Fruit fly (Drosophila melanogaster) whole organism, wandering third instar larva: ENCODE results near the gene Atxn7.
A peak's percentile ranks its signal among the peaks of the same experiment; 100 is the strongest.

Source experiments
- Abd-B ChIP-seq: fragments of >200 bp; optimal IDR thresholded peaks from 2 replicates; lab custom pipeline; 2017; ENCODE audit warnings: missing biosample characterization, missing genetic modification characterization
- CG32264 ChIP-seq: fragments of 200-800 bp; sonication (Bioruptor generic); optimal IDR thresholded peaks from 2 replicates; lab custom pipeline; 2016; ENCODE audit warnings: missing biosample characterization, missing genetic modification characterization
- CG9705 ChIP-seq: fragments of 200-800 bp; sonication (Bioruptor generic); optimal IDR thresholded peaks from 2 replicates; lab custom pipeline; 2018; ENCODE audit warnings: missing biosample characterization, mild to moderate bottlenecking, missing genetic modification characterization
- CrebA ChIP-seq: fragments of 200-800 bp; sonication (Bioruptor generic); optimal IDR thresholded peaks from 2 replicates; lab custom pipeline; 2016; ENCODE audit warnings: missing biosample characterization, mild to moderate bottlenecking, missing genetic modification characterization, borderline replicate concordance
- Dfd ChIP-seq: fragments of >200 bp; optimal IDR thresholded peaks from 2 replicates; lab custom pipeline; 2017; ENCODE audit warnings: missing biosample characterization, missing genetic modification characterization
- Dif ChIP-seq: fragments of 200-275, 200-300 bp; sonication (Bioruptor generic); optimal IDR thresholded peaks from 2 replicates; lab custom pipeline; 2018; ENCODE audit warnings: missing biosample characterization, missing genetic modification characterization; ENCODE audit not compliant: partially characterized antibody
- GATAd ChIP-seq: sonication (Bioruptor generic); optimal IDR thresholded peaks from 2 replicates; lab custom pipeline; 2016; ENCODE audit warnings: missing biosample characterization, missing genetic modification characterization
- HLH106 ChIP-seq: fragments of 200-800 bp; optimal IDR thresholded peaks from 3 replicates; lab custom pipeline; 2019; ENCODE audit warnings: missing biosample characterization, mild to moderate bottlenecking, missing genetic modification characterization, moderate library complexity
- Hnf4 ChIP-seq: fragments of 200-800 bp; sonication (Bioruptor generic); optimal IDR thresholded peaks from 2 replicates; lab custom pipeline; 2016; ENCODE audit warnings: missing biosample characterization, mild to moderate bottlenecking, missing genetic modification characterization
- Hr78 ChIP-seq: fragments of >200 bp; optimal IDR thresholded peaks from 2 replicates; lab custom pipeline; 2017; ENCODE audit warnings: missing biosample characterization, missing genetic modification characterization
- Hr83 ChIP-seq: fragments of 200-300 bp; sonication (Bioruptor generic); optimal IDR thresholded peaks from 2 replicates; lab custom pipeline; 2016; ENCODE audit warnings: missing biosample characterization, mild to moderate bottlenecking, missing genetic modification characterization, moderate library complexity; ENCODE audit not compliant: poor library complexity, severe bottlenecking
- Jra ChIP-seq: sonication (Bioruptor generic); optimal IDR thresholded peaks from 2 replicates; lab custom pipeline; 2016; ENCODE audit warnings: missing biosample characterization, missing genetic modification characterization
- Mio ChIP-seq: sonication (Bioruptor generic); optimal IDR thresholded peaks from 2 replicates; lab custom pipeline; 2016; ENCODE audit warnings: missing biosample characterization, missing genetic modification characterization
- Myc ChIP-seq: fragments of >200 bp; optimal IDR thresholded peaks from 2 replicates; lab custom pipeline; 2017
- N ChIP-seq: fragments of >200 bp; optimal IDR thresholded peaks from 2 replicates; lab custom pipeline; 2018; ENCODE audit warnings: missing biosample characterization, missing external identifiers, missing genetic modification characterization
- OdsH ChIP-seq: fragments of 200-800 bp; sonication (Bioruptor generic); optimal IDR thresholded peaks from 2 replicates; lab custom pipeline; 2016; ENCODE audit warnings: missing biosample characterization, mild to moderate bottlenecking, missing genetic modification characterization
- Rel ChIP-seq, 2 experiments: fragments of 200-800 bp; sonication (Bioruptor generic) in 1 of 2; optimal IDR thresholded peaks; 2 replicates in 1 of 2; 3 replicates in 1 of 2; lab custom pipeline; 2016 to 2019; ENCODE audit warnings: mild to moderate bottlenecking in 2 of 2, missing biosample characterization in 2 of 2, missing genetic modification characterization in 2 of 2, moderate library complexity in 1 of 2
- Sp1 ChIP-seq: fragments of 200-800 bp; sonication (Bioruptor generic); optimal IDR thresholded peaks from 3 replicates; lab custom pipeline; 2019; ENCODE audit warnings: missing biosample characterization, mild to moderate bottlenecking, missing genetic modification characterization, moderate library complexity
- Vsx2 ChIP-seq: fragments of 200-300, 225-300 bp; sonication (Bioruptor generic); optimal IDR thresholded peaks from 2 replicates; lab custom pipeline; 2018; ENCODE audit warnings: missing biosample characterization, missing genetic modification characterization; ENCODE audit not compliant: partially characterized antibody
- br ChIP-seq: fragments of 200-800 bp; sonication (Bioruptor generic); optimal IDR thresholded peaks from 2 replicates; lab custom pipeline; 2016; ENCODE audit warnings: missing biosample characterization, missing genetic modification characterization
- brk ChIP-seq: fragments of 200-800 bp; sonication (Bioruptor generic); optimal IDR thresholded peaks from 2 replicates; lab custom pipeline; 2016; ENCODE audit warnings: missing biosample characterization, mild to moderate bottlenecking, missing genetic modification characterization
- dl ChIP-seq, 2 experiments: fragments of 175-275, 200-275 bp in 1 of 2; fragments of 200-275 bp in 1 of 2; sonication (Bioruptor generic); optimal IDR thresholded peaks; lab custom pipeline; 2018; ENCODE audit warnings: mild to moderate bottlenecking in 2 of 2, missing biosample characterization in 2 of 2, missing genetic modification characterization in 2 of 2, moderate library complexity in 2 of 2; ENCODE audit not compliant: partially characterized antibody in 2 of 2, insufficient read depth in 1 of 2
- dmrt93B ChIP-seq: fragments of 200-800 bp; sonication (Bioruptor generic); optimal IDR thresholded peaks from 2 replicates; lab custom pipeline; 2018; ENCODE audit warnings: missing biosample characterization, mild to moderate bottlenecking, missing genetic modification characterization
- dsf ChIP-seq: sonication (Bioruptor generic); optimal IDR thresholded peaks from 2 replicates; lab custom pipeline; 2016; ENCODE audit warnings: missing biosample characterization, missing genetic modification characterization, borderline replicate concordance
- ey ChIP-seq: fragments of 200-800 bp; sonication (Bioruptor generic); optimal IDR thresholded peaks from 2 replicates; lab custom pipeline; 2016; ENCODE audit warnings: missing biosample characterization, missing genetic modification characterization
- foxo ChIP-seq, 2 experiments: fragments of 200-800 bp; sonication (Bioruptor generic); optimal IDR thresholded peaks; 2 replicates in 1 of 2; 3 replicates in 1 of 2; lab custom pipeline; 2016 to 2017; ENCODE audit warnings: missing biosample characterization in 2 of 2, missing genetic modification characterization in 2 of 2
- fru ChIP-seq: fragments of 200-800 bp; sonication (Bioruptor generic); optimal IDR thresholded peaks from 3 replicates; lab custom pipeline; 2016; ENCODE audit warnings: missing biosample characterization, mild to moderate bottlenecking, missing genetic modification characterization
- h ChIP-seq: fragments of 200-800 bp; sonication (Bioruptor generic); optimal IDR thresholded peaks from 3 replicates; lab custom pipeline; 2016; ENCODE audit warnings: missing biosample characterization, mild to moderate bottlenecking, missing genetic modification characterization
- jim ChIP-seq: fragments of 175-275, 200-325 bp; sonication (Bioruptor generic); optimal IDR thresholded peaks from 2 replicates; lab custom pipeline; 2016; ENCODE audit warnings: missing biosample characterization, mild to moderate bottlenecking, missing genetic modification characterization
- lola ChIP-seq: fragments of >200 bp; optimal IDR thresholded peaks from 2 replicates; lab custom pipeline; 2017; ENCODE audit warnings: missing biosample characterization, missing genetic modification characterization
- pan ChIP-seq: fragments of >200 bp; optimal IDR thresholded peaks from 2 replicates; lab custom pipeline; 2017
- psq ChIP-seq: fragments of 200-800 bp; sonication (Bioruptor generic); optimal IDR thresholded peaks from 3 replicates; lab custom pipeline; 2017; ENCODE audit warnings: missing biosample characterization, mild to moderate bottlenecking, missing genetic modification characterization, moderate library complexity
- rgr ChIP-seq: fragments of 200-800 bp; sonication (Bioruptor generic); optimal IDR thresholded peaks from 3 replicates; lab custom pipeline; 2016; ENCODE audit warnings: missing biosample characterization, mild to moderate bottlenecking, missing genetic modification characterization
- sage ChIP-seq: fragments of 200-800 bp; sonication (Bioruptor generic); optimal IDR thresholded peaks from 2 replicates; lab custom pipeline; 2016; ENCODE audit warnings: missing biosample characterization, mild to moderate bottlenecking, missing genetic modification characterization
- sv ChIP-seq: fragments of 200-800 bp; sonication (Bioruptor generic); optimal IDR thresholded peaks from 3 replicates; lab custom pipeline; 2016; ENCODE audit warnings: missing biosample characterization, missing genetic modification characterization
- tai ChIP-seq: sonication (Bioruptor generic); optimal IDR thresholded peaks from 2 replicates; lab custom pipeline; 2016; ENCODE audit warnings: missing biosample characterization, missing genetic modification characterization
- usp ChIP-seq: fragments of >200 bp; optimal IDR thresholded peaks from 2 replicates; lab custom pipeline; 2017; ENCODE audit warnings: missing biosample characterization, missing genetic modification characterization
- woc ChIP-seq: sonication (Bioruptor generic); optimal IDR thresholded peaks from 2 replicates; lab custom pipeline; 2016; ENCODE audit warnings: missing biosample characterization, mild to moderate bottlenecking, missing genetic modification characterization

The Atxn7 gene

dm6 chr2L:2375655-2376417 is at the start of gene Atxn7:
Atxn7 (plus strand) TSS chr2L:2375841.
- TF ChIP-seq foxo (GFP tag; optimal IDR thresholded peaks at IDR 0.05; lab: Kevin White, UChicago) (peak; percentile 37 to 42), Hnf4 (GFP tag; lab: Kevin White, UChicago) (peak; percentile 65), HLH106 (tag; lab: Kevin White, UChicago) (peak; percentile 44), Myc (lab: Kevin White, UChicago) (peak; percentile 32), N (GFP tag; lab: Kevin White, UChicago) (peak; percentile 89), usp (GFP tag; lab: Kevin White, UChicago) (no peak), dmrt93B (GFP tag; lab: Kevin White, UChicago) (peak; percentile 75), brk (no peak), Dfd (GFP tag; lab: Kevin White, UChicago) (no peak), Jra (GFP tag; lab: Kevin White, UChicago) (peak; percentile 63), CG9705 (GFP tag; lab: Kevin White, UChicago) (peak; percentile 82), dl (GFP tag; optimal IDR thresholded peaks at IDR 0.05; lab: Kevin White, UChicago; ENCODE audit: insufficient read depth in 1 of 2, partially characterized antibody in 2 of 2) (no peak), CG32264 (GFP tag; lab: Kevin White, UChicago) (peak; percentile 42), Abd-B (GFP tag; lab: Kevin White, UChicago) (peak; percentile 46), Dif (GFP tag; lab: Kevin White, UChicago) (peak; percentile 17), psq (GFP tag; lab: Kevin White, UChicago) (peak; percentile 30), rgr (peak; percentile 81), woc (GFP tag; lab: Kevin White, UChicago) (peak; percentile 20), Mio (GFP tag; lab: Kevin White, UChicago) (no peak), OdsH (GFP tag; lab: Kevin White, UChicago) (peak; percentile 35), br (GFP tag; lab: Kevin White, UChicago) (peak; percentile 69), GATAd (GFP tag; lab: Kevin White, UChicago) (no peak), tai (GFP tag; lab: Kevin White, UChicago) (no peak), dsf (peak; percentile 32), Rel (GFP tag; optimal IDR thresholded peaks at IDR 0.05; lab: Kevin White, UChicago) (no peak), Rel (tag; optimal IDR thresholded peaks at IDR 0.05; lab: Kevin White, UChicago) (peak; percentile 63), jim (GFP tag; lab: Kevin White, UChicago) (no peak), Vsx2 (no peak), CrebA (GFP tag; lab: Kevin White, UChicago) (no peak), sv (GFP tag; lab: Kevin White, UChicago) (peak; percentile 13), lola (GFP tag; lab: Kevin White, UChicago) (no peak), Hr78 (GFP tag; lab: Kevin White, UChicago) (no peak), fru (GFP tag; lab: Kevin White, UChicago) (peak; percentile 77), Sp1 (peak; percentile 80), h (GFP tag; lab: Kevin White, UChicago) (peak; percentile 66), pan (lab: Kevin White, UChicago) (no peak), ey (GFP tag; lab: Kevin White, UChicago) (peak; percentile 45), Hr83 (GFP tag; lab: Kevin White, UChicago) (peak; percentile 69), sage (GFP tag; lab: Kevin White, UChicago) (peak; percentile 59)

dm6 chr2L:2348479-2348878 is 27.2 kb upstream of the Atxn7 start:
- TF ChIP-seq N (GFP tag; lab: Kevin White, UChicago) = no peak
- no peak for TF ChIP-seq ey (GFP tag; lab: Kevin White, UChicago)
- TF ChIP-seq psq (GFP tag; lab: Kevin White, UChicago) = no peak
